Fruit fly (Drosophila melanogaster) whole organism, embryonic: ENCODE data around the gene CG14085.

Source experiments
- ATbp ChIP-seq: fragments of 200-800 bp; sonication (Bioruptor generic); optimal IDR thresholded peaks from 2 replicates; lab custom pipeline; 2017; ENCODE audit warnings: missing biosample characterization, mild to moderate bottlenecking, missing genetic modification characterization, missing genetic modification reagents
- Bteb2 ChIP-seq: fragments of 200-800 bp; sonication (Bioruptor generic); optimal IDR thresholded peaks from 2 replicates; lab custom pipeline; 2016; ENCODE audit warnings: missing biosample characterization, missing genetic modification characterization
- CG10462 ChIP-seq: fragments of 200-800 bp; sonication (Bioruptor generic); optimal IDR thresholded peaks from 2 replicates; lab custom pipeline; 2016; ENCODE audit warnings: missing biosample characterization, missing genetic modification characterization
- CG10565 ChIP-seq: fragments of 200-800 bp; sonication (Bioruptor generic); optimal IDR thresholded peaks from 3 replicates; lab custom pipeline; 2016; ENCODE audit warnings: missing biosample characterization, mild to moderate bottlenecking, missing genetic modification characterization
- CG11398 ChIP-seq: fragments of 200-800 bp; sonication (Bioruptor generic); optimal IDR thresholded peaks from 2 replicates; lab custom pipeline; 2016; ENCODE audit warnings: missing biosample characterization, missing genetic modification characterization
- CG13296 ChIP-seq: fragments of 200-800 bp; sonication (Bioruptor generic); optimal IDR thresholded peaks from 3 replicates; lab custom pipeline; 2018; ENCODE audit warnings: missing biosample characterization, mild to moderate bottlenecking, missing genetic modification characterization
- CG14050 ChIP-seq: fragments of 200-800 bp; sonication (Bioruptor generic); IDR thresholded peaks from 3 replicates; pipeline ENCODE4 v1.3.6; 2022; ENCODE audit warnings: missing biosample characterization, missing genetic modification characterization
- CG15269 ChIP-seq: fragments of 200-800 bp; sonication (Bioruptor generic); optimal IDR thresholded peaks from 2 replicates; lab custom pipeline; 2018; ENCODE audit warnings: missing biosample characterization, mild to moderate bottlenecking, missing genetic modification characterization, moderate library complexity
- CG17385 ChIP-seq: fragments of 200-800 bp; sonication (Bioruptor generic); optimal IDR thresholded peaks from 3 replicates; lab custom pipeline; 2018; ENCODE audit warnings: missing biosample characterization, mild to moderate bottlenecking, missing genetic modification characterization
- CG2889 ChIP-seq: fragments of 200-800 bp; sonication (Bioruptor generic); IDR thresholded peaks from 3 replicates; pipeline ENCODE4 v1.3.6; 2022; ENCODE audit warnings: missing biosample characterization, missing genetic modification characterization
- CG3065 ChIP-seq: fragments of 200-800 bp; sonication (Bioruptor generic); optimal IDR thresholded peaks from 2 replicates; lab custom pipeline; 2016; ENCODE audit warnings: missing biosample characterization, missing genetic modification characterization
- CG3163 ChIP-seq: fragments of 200-800 bp; sonication (Bioruptor generic); optimal IDR thresholded peaks from 3 replicates; lab custom pipeline; 2016; ENCODE audit warnings: missing biosample characterization, missing genetic modification characterization
- CG43689 ChIP-seq: fragments of 200-800 bp; sonication (Bioruptor generic); IDR thresholded peaks from 2 replicates; pipeline ENCODE4 v1.3.6; 2022; ENCODE audit warnings: missing biosample characterization, missing genetic modification characterization
- CG5245 ChIP-seq: fragments of 200-800 bp; sonication (Bioruptor generic); optimal IDR thresholded peaks from 3 replicates; lab custom pipeline; 2016; ENCODE audit warnings: missing biosample characterization, missing genetic modification characterization
- CG6654 ChIP-seq: fragments of 200-800 bp; sonication (Bioruptor generic); optimal IDR thresholded peaks from 2 replicates; lab custom pipeline; 2017; ENCODE audit warnings: missing biosample characterization, mild to moderate bottlenecking, missing genetic modification characterization
- CG6854 ChIP-seq: fragments of 200-800 bp; sonication (Bioruptor generic); optimal IDR thresholded peaks from 3 replicates; lab custom pipeline; 2017; ENCODE audit warnings: missing biosample characterization, mild to moderate bottlenecking, missing genetic modification characterization
- CG7987 ChIP-seq: fragments of 200-800 bp; sonication (Bioruptor generic); optimal IDR thresholded peaks from 2 replicates; lab custom pipeline; 2018; ENCODE audit warnings: missing biosample characterization, mild to moderate bottlenecking, missing genetic modification characterization, moderate library complexity
- CG9215 ChIP-seq: fragments of 200-800 bp; sonication (Bioruptor generic); IDR thresholded peaks from 2 replicates; pipeline ENCODE4 v1.3.6; 2022; ENCODE audit warnings: missing biosample characterization, missing genetic modification characterization
- CG9876 ChIP-seq: fragments of 200-800 bp; sonication (Bioruptor generic); optimal IDR thresholded peaks from 2 replicates; lab custom pipeline; 2016; ENCODE audit warnings: missing biosample characterization, missing genetic modification characterization
- Chrac-16 ChIP-seq: fragments of 200-800 bp; sonication (Bioruptor generic); optimal IDR thresholded peaks from 3 replicates; lab custom pipeline; 2016; ENCODE audit warnings: missing biosample characterization, missing genetic modification characterization
- ERR ChIP-seq: fragments of 200-800 bp; sonication (Bioruptor generic); optimal IDR thresholded peaks from 2 replicates; lab custom pipeline; 2016; ENCODE audit warnings: missing biosample characterization, missing genetic modification characterization
- Elba2 ChIP-seq: fragments of 200-800 bp; sonication (Bioruptor generic); optimal IDR thresholded peaks from 3 replicates; lab custom pipeline; 2016; ENCODE audit warnings: missing biosample characterization, missing genetic modification characterization
- Gug ChIP-seq: fragments of 200-800 bp; sonication (Bioruptor generic); IDR thresholded peaks from 4 replicates; pipeline ENCODE4 v1.3.6; 2022; ENCODE audit warnings: missing biosample characterization, missing genetic modification characterization
- Hr78 ChIP-seq, 2 experiments: fragments of 200-800 bp in 1 of 2; fragments of >200 bp in 1 of 2; sonication (Bioruptor generic) in 1 of 2; optimal IDR thresholded peaks; 2 replicates each; lab custom pipeline; 2017 to 2019; ENCODE audit warnings: missing biosample characterization in 2 of 2, missing genetic modification characterization in 2 of 2, mild to moderate bottlenecking in 1 of 2, moderate library complexity in 1 of 2
- Hsf ChIP-seq: fragments of 200-800 bp; sonication (Bioruptor generic); optimal IDR thresholded peaks from 3 replicates; lab custom pipeline; 2016; ENCODE audit warnings: missing biosample characterization, missing genetic modification characterization
- MESR4 ChIP-seq: fragments of 200-800 bp; sonication (Bioruptor generic); optimal IDR thresholded peaks from 2 replicates; lab custom pipeline; 2018; ENCODE audit warnings: missing biosample characterization, mild to moderate bottlenecking, missing genetic modification characterization, moderate library complexity
- Mrtf ChIP-seq: fragments of 200-800 bp; sonication (Bioruptor generic); IDR thresholded peaks from 3 replicates; pipeline ENCODE4 v1.3.6; 2022; ENCODE audit warnings: missing biosample characterization, missing genetic modification characterization
- Nf-YA ChIP-seq: fragments of 200-800 bp; sonication (Bioruptor generic); IDR thresholded peaks from 2 replicates; pipeline ENCODE4 v1.3.6; 2022; ENCODE audit warnings: missing biosample characterization, missing genetic modification characterization
- Sox100B ChIP-seq: fragments of 200-800 bp; sonication (Bioruptor generic); optimal IDR thresholded peaks from 3 replicates; lab custom pipeline; 2018; ENCODE audit warnings: missing biosample characterization, mild to moderate bottlenecking, missing genetic modification characterization
- Trl ChIP-seq, 3 experiments: fragments of >200 bp in 2 of 3; fragments of 200-800 bp in 1 of 3; sonication (Bioruptor generic) in 1 of 3; optimal IDR thresholded peaks; 2 replicates in 1 of 3; 3 replicates in 2 of 3; lab custom pipeline; 2016 to 2017; ENCODE audit warnings: missing biosample characterization in 1 of 3, missing genetic modification characterization in 1 of 3
- cg ChIP-seq: fragments of 200-800 bp; sonication (Bioruptor generic); optimal IDR thresholded peaks from 3 replicates; lab custom pipeline; 2019; ENCODE audit warnings: missing biosample characterization, mild to moderate bottlenecking, missing genetic modification characterization, moderate library complexity
- chm ChIP-seq: fragments of 200-800 bp; sonication (Bioruptor generic); IDR thresholded peaks from 2 replicates; pipeline ENCODE4 v1.3.6; 2022; ENCODE audit warnings: missing biosample characterization, missing genetic modification characterization
- dysf ChIP-seq: fragments of 200-800 bp; sonication (Bioruptor generic); IDR thresholded peaks from 3 replicates; pipeline ENCODE4 v1.3.6; 2022; ENCODE audit warnings: missing biosample characterization, missing genetic modification characterization
- emc ChIP-seq: fragments of 200-800 bp; sonication (Bioruptor generic); optimal IDR thresholded peaks from 2 replicates; lab custom pipeline; 2016; ENCODE audit warnings: missing biosample characterization, missing genetic modification characterization
- gce ChIP-seq: fragments of 200-800 bp; sonication (Bioruptor generic); IDR thresholded peaks from 3 replicates; pipeline ENCODE4 v1.3.6; 2022; ENCODE audit warnings: missing biosample characterization, missing genetic modification characterization
- hb ChIP-seq: fragments of 200-800 bp; sonication (Bioruptor generic); IDR thresholded peaks from 3 replicates; pipeline ENCODE4 v1.3.6; 2022; ENCODE audit warnings: missing biosample characterization, missing genetic modification characterization; ENCODE audit not compliant: partially characterized antibody
- ind ChIP-seq: fragments of 200-800 bp; sonication (Bioruptor generic); optimal IDR thresholded peaks from 3 replicates; lab custom pipeline; 2016; ENCODE audit warnings: missing biosample characterization, missing genetic modification characterization
- jumu ChIP-seq: fragments of 200-800 bp; sonication (Bioruptor generic); optimal IDR thresholded peaks from 3 replicates; lab custom pipeline; 2016; ENCODE audit warnings: missing biosample characterization, missing genetic modification characterization
- lilli ChIP-seq: fragments of 200-800 bp; sonication (Bioruptor generic); optimal IDR thresholded peaks from 3 replicates; lab custom pipeline; 2016; ENCODE audit warnings: missing biosample characterization, missing genetic modification characterization
- mam ChIP-seq: fragments of 200-800 bp; sonication (Bioruptor generic); optimal IDR thresholded peaks from 3 replicates; lab custom pipeline; 2016; ENCODE audit warnings: missing biosample characterization, missing genetic modification characterization
- oc ChIP-seq: fragments of 200-800 bp; sonication (Bioruptor generic); optimal IDR thresholded peaks from 2 replicates; lab custom pipeline; 2018; ENCODE audit warnings: missing biosample characterization, mild to moderate bottlenecking, missing genetic modification characterization, moderate library complexity
- pita ChIP-seq: fragments of 200-800 bp; sonication (Bioruptor generic); optimal IDR thresholded peaks from 2 replicates; lab custom pipeline; 2017; ENCODE audit warnings: missing biosample characterization, mild to moderate bottlenecking, missing genetic modification characterization
- pros ChIP-seq: fragments of 200-800 bp; sonication (Bioruptor generic); optimal IDR thresholded peaks from 3 replicates; lab custom pipeline; 2019; ENCODE audit warnings: missing biosample characterization, mild to moderate bottlenecking, missing genetic modification characterization, moderate library complexity
- run ChIP-seq: fragments of 200-800 bp; sonication (Bioruptor generic); optimal IDR thresholded peaks from 3 replicates; lab custom pipeline; 2018; ENCODE audit warnings: missing biosample characterization, mild to moderate bottlenecking, missing genetic modification characterization
- slou ChIP-seq: fragments of 200-800 bp; sonication (Bioruptor generic); optimal IDR thresholded peaks from 3 replicates; lab custom pipeline; 2016; ENCODE audit warnings: missing biosample characterization, missing genetic modification characterization
- stc ChIP-seq: fragments of 200-800 bp; sonication (Bioruptor generic); IDR thresholded peaks from 2 replicates; pipeline ENCODE4 v1.3.6; 2022; ENCODE audit warnings: missing biosample characterization, missing genetic modification characterization
- tin ChIP-seq: fragments of 200-800 bp; sonication (Bioruptor generic); optimal IDR thresholded peaks from 3 replicates; lab custom pipeline; 2016; ENCODE audit warnings: missing biosample characterization, missing genetic modification characterization
- tna ChIP-seq: fragments of 200-800 bp; sonication (Bioruptor generic); IDR thresholded peaks from 2 replicates; pipeline ENCODE4 v1.3.6; 2022; ENCODE audit warnings: missing biosample characterization, missing genetic modification characterization; ENCODE audit not compliant: partially characterized antibody
- zf30C ChIP-seq: fragments of 200-800 bp; sonication (Bioruptor generic); optimal IDR thresholded peaks from 3 replicates; lab custom pipeline; 2018; ENCODE audit warnings: missing biosample characterization, mild to moderate bottlenecking, missing genetic modification characterization

Gene CG14085

dm6 chr3L:19292440-19293175, 23.5 kb downstream of the CG14085 start, which contains the start of gene Gbs-76A (continued):
- TF ChIP-seq CG10462 (GFP tag; lab: Kevin White, UChicago): peak; percentile 1
- TF ChIP-seq tin (GFP tag; lab: Kevin White, UChicago): peak; percentile 42
- peak; percentile 3 for TF ChIP-seq mam (GFP tag; lab: Kevin White, UChicago)
- TF ChIP-seq Bteb2 (GFP tag; lab: Kevin White, UChicago): peak; percentile 0
- TF ChIP-seq Chrac-16 (GFP tag; lab: Kevin White, UChicago): peak; percentile 38
- no peak for TF ChIP-seq Elba2 (GFP tag; lab: Kevin White, UChicago)
- no peak for TF ChIP-seq MESR4 (GFP tag; lab: Kevin White, UChicago)
- no peak for TF ChIP-seq CG43689 (GFP tag; lab: Robert Waterston, UW)
- TF ChIP-seq CG7987: peak; percentile 24
- no peak for TF ChIP-seq CG3065
- peak; percentile 7 for TF ChIP-seq lilli (GFP tag; lab: Kevin White, UChicago)
- TF ChIP-seq jumu (GFP tag; lab: Kevin White, UChicago): no peak
- TF ChIP-seq gce (GFP tag; lab: Robert Waterston, UW): peak; percentile 16; the same call in 1 of the 3 replicates
- TF ChIP-seq CG9876 (GFP tag; lab: Kevin White, UChicago): no peak
- no peak for TF ChIP-seq tna (GFP tag; lab: Robert Waterston, UW)
- TF ChIP-seq slou: no peak
- no peak; the same call in 1 of the 2 replicates for TF ChIP-seq chm
- TF ChIP-seq Sox100B: peak; percentile 85
- no peak for TF ChIP-seq CG5245 (GFP tag; lab: Kevin White, UChicago)
- TF ChIP-seq CG11398 (GFP tag; lab: Kevin White, UChicago): no peak
- peak; percentile 78 for TF ChIP-seq CG6854 (GFP tag; lab: Kevin White, UChicago)
- no peak for TF ChIP-seq emc (GFP tag; lab: Kevin White, UChicago)
- peak; percentile 70 for TF ChIP-seq CG9215 (GFP tag; lab: Robert Waterston, UW)
- TF ChIP-seq ERR (GFP tag; lab: Kevin White, UChicago): no peak
- peak; percentile 85; the same call in 2 of the 3 replicates for TF ChIP-seq dysf
- TF ChIP-seq hb (GFP tag; lab: Robert Waterston, UW): 0 out of 3 replicates have a peak, but pooled peaks have one; percentile 25
- TF ChIP-seq CG15269: peak; percentile 92
- TF ChIP-seq CG17385 (GFP tag; lab: Kevin White, UChicago): peak; percentile 85
- peak; percentile 75 for TF ChIP-seq zf30C (GFP tag; lab: Kevin White, UChicago)
- TF ChIP-seq pros (GFP tag; lab: Kevin White, UChicago): no peak
- no peak for TF ChIP-seq CG10565 (GFP tag; lab: Kevin White, UChicago)
- TF ChIP-seq run: peak; percentile 81
- TF ChIP-seq CG3163 (GFP tag; lab: Kevin White, UChicago): no peak
- peak; percentile 69 for TF ChIP-seq CG14050 (GFP tag; lab: Robert Waterston, UW)
- peak; percentile 83 for TF ChIP-seq ATbp
- TF ChIP-seq ind (GFP tag; lab: Kevin White, UChicago): peak; percentile 70
- TF ChIP-seq cg (GFP tag; lab: Kevin White, UChicago): no peak
- peak; percentile 56; the same call in 1 of the 3 replicates for TF ChIP-seq CG2889 (GFP tag; lab: Robert Waterston, UW)
- peak; percentile 79 for TF ChIP-seq stc (GFP tag; lab: Robert Waterston, UW)
- peak in 1 of 2 experiments; percentile 64 for TF ChIP-seq Hr78 (GFP tag; optimal IDR thresholded peaks at IDR 0.05; lab: Kevin White, UChicago)
- TF ChIP-seq Nf-YA (GFP tag; lab: Robert Waterston, UW): peak; percentile 55; the same call in 1 of the 2 replicates
- 0 out of 3 replicates have a peak, but pooled peaks have one; percentile 48 for TF ChIP-seq Mrtf (GFP tag; lab: Robert Waterston, UW)
- TF ChIP-seq Gug (GFP tag; lab: Robert Waterston, UW): no peak
- peak; percentile 21 for TF ChIP-seq Hsf (GFP tag; lab: Kevin White, UChicago)
- peak; percentile 51 for TF ChIP-seq CG6654
- TF ChIP-seq oc: peak; percentile 89
- no peak for TF ChIP-seq pita
- TF ChIP-seq CG13296 (GFP tag; lab: Kevin White, UChicago): peak; percentile 95
- peak; percentile 72 to 90 for TF ChIP-seq Trl (optimal IDR thresholded peaks at IDR 0.05; lab: Kevin White, UChicago)
- TF ChIP-seq Trl (GFP tag; optimal IDR thresholded peaks at IDR 0.05; lab: Kevin White, UChicago): no peak
